Worm (Caenorhabditis elegans) whole organism, mixed stage, embryonic: Measurements from ENCODE around the gene srd-3.

Experiments used
- nhr-12 ChIP-seq: fragments of 150-350 bp; optimal IDR thresholded peaks from 2 replicates; lab custom pipeline; 2014; ENCODE audit warnings: missing biosample characterization, missing genetic modification characterization
- sptf-1 ChIP-seq: sonication (generic microtip); optimal IDR thresholded peaks from 2 replicates; lab custom pipeline; 2017; ENCODE audit warnings: mild to moderate bottlenecking, missing genetic modification characterization, moderate library complexity, missing compliant biosample characterization
- ztf-11 ChIP-seq: fragments of 150-350 bp; optimal IDR thresholded peaks from 2 replicates; lab custom pipeline; 2014; ENCODE audit warnings: missing biosample characterization, missing genetic modification characterization

- TF ChIP-seq sptf-1 (no peak), nhr-12 (tag; lab: Kevin White, UChicago) (no peak), ztf-11 (tag; lab: Kevin White, UChicago) (no peak)
Measured at ce11 chrII:128929-129328, at the start of gene srd-3.
